Worm (Caenorhabditis elegans) whole organism, late embryonic: ENCODE data around the gene mev-1.

Experiments used
- dve-1 ChIP-seq: sonication (generic microtip); optimal IDR thresholded peaks from 2 replicates; lab custom pipeline; 2017; ENCODE audit warnings: antibody characterized with exemption, mild to moderate bottlenecking, missing genetic modification characterization, missing compliant biosample characterization
- fkh-6 ChIP-seq: sonication (generic microtip); optimal IDR thresholded peaks from 2 replicates; lab custom pipeline; 2016; ENCODE audit warnings: missing genetic modification characterization, missing compliant biosample characterization
- sox-2 ChIP-seq: fragments of 200-800 bp; sonication (Bioruptor generic); IDR thresholded peaks from 2 replicates; pipeline ENCODE4 v1.3.6; 2022; ENCODE audit warnings: missing genetic modification reagents, missing genetic modification characterization, missing compliant biosample characterization
- tbx-7 ChIP-seq: sonication (generic microtip); optimal IDR thresholded peaks from 2 replicates; lab custom pipeline; 2016; ENCODE audit warnings: missing genotype, missing genetic modification characterization, missing compliant biosample characterization

- no peak for TF ChIP-seq fkh-6 (tag; lab: Kevin White, UChicago)
- no peak for TF ChIP-seq dve-1
- no peak for TF ChIP-seq sox-2 (GFP tag; lab: Robert Waterston, UW)
- no peak for TF ChIP-seq tbx-7 (tag; lab: Kevin White, UChicago)
Measured at ce11 chrIII:10305295-10305694, 28.8 kb upstream of the mev-1 start.
